Worm (Caenorhabditis elegans): ENCODE data around the gene ttr-40.

DNA sequence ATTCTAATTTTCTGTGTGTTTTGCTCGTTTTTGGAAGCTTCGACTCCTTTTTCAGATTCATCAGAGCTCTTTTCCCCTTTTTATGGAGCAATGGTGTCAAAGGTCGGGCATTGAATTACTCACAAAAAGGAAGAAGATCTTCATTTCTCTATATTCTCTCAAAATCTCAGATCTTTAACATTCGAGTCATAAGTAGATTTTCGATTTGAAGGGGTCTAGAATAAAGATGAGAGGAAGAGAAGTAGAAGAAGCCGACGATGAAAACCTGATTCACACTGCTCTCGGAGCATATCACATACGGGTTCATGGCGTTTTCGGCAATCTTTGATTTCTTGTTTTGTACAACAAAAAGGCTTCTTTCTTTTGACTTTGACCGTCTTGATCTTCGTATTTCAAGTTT is 42.9 kb downstream of the ttr-40 start:
- no peak for TF ChIP-seq him-1 (tag; optimal IDR thresholded peaks at IDR 0.05)
- no peak for TF ChIP-seq dao-5 (tag; optimal IDR thresholded peaks at IDR 0.05)
- no peak for TF ChIP-seq W03F9.2 (tag; optimal IDR thresholded peaks at IDR 0.05)
